Worm (Caenorhabditis elegans) whole organism, L1 larva: Measurements from ENCODE around the gene M05D6.3.

Experiments
- C16A3.4 ChIP-seq: fragments of 150-350 bp; optimal IDR thresholded peaks from 2 replicates; lab custom pipeline; 2014; ENCODE audit warnings: missing biosample characterization, missing genetic modification characterization
- F16B12.6 ChIP-seq: fragments of 150-350 bp; optimal IDR thresholded peaks from 2 replicates; lab custom pipeline; 2014; ENCODE audit warnings: missing biosample characterization, missing genetic modification characterization
- aha-1 ChIP-seq: fragments of 150-350 bp; optimal IDR thresholded peaks from 2 replicates; lab custom pipeline; 2014; ENCODE audit warnings: missing biosample characterization, missing genetic modification characterization
- aly-2 ChIP-seq: fragments of 150-350 bp; optimal IDR thresholded peaks from 2 replicates; lab custom pipeline; 2014; ENCODE audit warnings: missing biosample characterization, missing genetic modification characterization
- ama-1 ChIP-seq: fragments of 150-350 bp; optimal IDR thresholded peaks from 2 replicates; lab custom pipeline; 2014
- ceh-8 ChIP-seq: fragments of 200-800 bp; sonication (Bioruptor generic); optimal IDR thresholded peaks from 2 replicates; lab custom pipeline; 2018; ENCODE audit warnings: mild to moderate bottlenecking, missing genetic modification characterization, moderate library complexity, missing compliant biosample characterization
- ceh-82 ChIP-seq, 3 experiments: fragments of 150-350 bp in 1 of 3; sonication (generic microtip) in 2 of 3; optimal IDR thresholded peaks; 2 replicates each; lab custom pipeline; 2014 to 2017; ENCODE audit warnings: missing biosample characterization in 3 of 3, missing genetic modification characterization in 3 of 3
- ceh-88 ChIP-seq: fragments of 200-800 bp; sonication (Bioruptor generic); IDR thresholded peaks from 2 replicates; pipeline ENCODE4 v1.3.6; 2022; ENCODE audit warnings: missing genetic modification characterization, missing compliant biosample characterization
- ceh-90 ChIP-seq: sonication (generic microtip); optimal IDR thresholded peaks from 2 replicates; lab custom pipeline; 2016; ENCODE audit warnings: missing genetic modification characterization, missing compliant biosample characterization
- efl-1 ChIP-seq, 4 experiments: fragments of 150-350 bp; optimal IDR thresholded peaks in 3 of 4; peaks in 1 of 4; 1 replicate in 1 of 4; 2 replicates in 3 of 4; lab custom pipeline; 2014; ENCODE audit warnings: missing biosample characterization in 2 of 4, missing genetic modification characterization in 2 of 4, missing genetic modification reagents in 2 of 4
- efl-3 ChIP-seq: fragments of 200-800 bp; sonication (Bioruptor generic); optimal IDR thresholded peaks from 2 replicates; lab custom pipeline; 2018; ENCODE audit warnings: mild to moderate bottlenecking, missing genetic modification characterization, missing compliant biosample characterization
- elt-2 ChIP-seq: sonication (generic microtip); optimal IDR thresholded peaks from 2 replicates; lab custom pipeline; 2016; ENCODE audit warnings: missing genetic modification characterization, mild to moderate bottlenecking, inconsistent platforms, missing compliant biosample characterization, missing genetic modification reagents
- elt-3 ChIP-seq, 6 experiments: fragments of 150-350 bp in 1 of 6; sonication (generic microtip); optimal IDR thresholded peaks; 2 replicates each; lab custom pipeline; 2017 to 2018; ENCODE audit warnings: missing biosample characterization in 6 of 6, missing genetic modification characterization in 6 of 6, inconsistent platforms in 1 of 6
- fkh-4 ChIP-seq: sonication (generic microtip); optimal IDR thresholded peaks from 2 replicates; lab custom pipeline; 2016; ENCODE audit warnings: missing compliant biosample characterization, missing genetic modification characterization, borderline replicate concordance
- fos-1 ChIP-seq: fragments of 150-350 bp; optimal IDR thresholded peaks from 2 replicates; lab custom pipeline; 2014; ENCODE audit warnings: missing biosample characterization, missing genetic modification characterization
- grh-1 ChIP-seq: fragments of 200-800 bp; sonication (Bioruptor generic); IDR thresholded peaks from 2 replicates; pipeline ENCODE4 v1.3.6; 2022; ENCODE audit warnings: missing genetic modification reagents, missing genetic modification characterization, missing compliant biosample characterization
- lin-13 ChIP-seq: fragments of 150-350 bp; optimal IDR thresholded peaks from 2 replicates; lab custom pipeline; 2014; ENCODE audit warnings: missing biosample characterization, missing genetic modification reagents, missing genetic modification characterization
- lin-15B ChIP-seq: fragments of 150-350 bp; sonication (generic microtip); optimal IDR thresholded peaks from 3 replicates; lab custom pipeline; 2014; ENCODE audit warnings: missing biosample characterization, missing genetic modification characterization
- lin-35 ChIP-seq, 2 experiments: fragments of 150-350 bp; optimal IDR thresholded peaks; 2 replicates each; lab custom pipeline; 2014; ENCODE audit warnings: missing biosample characterization in 2 of 2, missing genetic modification characterization in 2 of 2, missing genetic modification reagents in 2 of 2
- lir-3 ChIP-seq: sonication (generic microtip); optimal IDR thresholded peaks from 2 replicates; lab custom pipeline; 2016; ENCODE audit warnings: mild to moderate bottlenecking, missing genetic modification characterization, moderate library complexity, missing compliant biosample characterization; ENCODE audit not compliant: poor library complexity
- mab-9 ChIP-seq: fragments of 200-800 bp; sonication (Bioruptor generic); IDR thresholded peaks from 2 replicates; pipeline ENCODE4 v1.3.6; 2022; ENCODE audit warnings: missing genetic modification reagents, missing genetic modification characterization, missing compliant biosample characterization
- mdl-1 ChIP-seq, 2 experiments: fragments of 150-350 bp; optimal IDR thresholded peaks; 2 replicates each; lab custom pipeline; 2014 to 2017; ENCODE audit warnings: missing biosample characterization in 2 of 2, missing genetic modification characterization in 2 of 2, inconsistent platforms in 1 of 2
- mep-1 ChIP-seq: fragments of 150-350 bp; optimal IDR thresholded peaks from 2 replicates; lab custom pipeline; 2014; ENCODE audit warnings: missing biosample characterization, missing genetic modification characterization
- nhr-11 ChIP-seq: fragments of 150-350 bp; optimal IDR thresholded peaks from 2 replicates; lab custom pipeline; 2014; ENCODE audit warnings: missing biosample characterization, missing genetic modification characterization
- nhr-19 ChIP-seq: fragments of 200-800 bp; sonication (Bioruptor generic); conservative IDR thresholded peaks from 2 replicates; pipeline ENCODE4 v1.3.6; 2022; ENCODE audit warnings: missing genetic modification characterization, missing compliant biosample characterization
- nhr-20 ChIP-seq: sonication (generic microtip); optimal IDR thresholded peaks from 2 replicates; lab custom pipeline; 2016; ENCODE audit warnings: mild to moderate bottlenecking, missing genetic modification characterization, missing compliant biosample characterization
- nhr-237 ChIP-seq: fragments of 150-350 bp; optimal IDR thresholded peaks from 2 replicates; lab custom pipeline; 2014; ENCODE audit warnings: missing biosample characterization, missing genetic modification characterization
- nhr-28 ChIP-seq: fragments of 150-350 bp; optimal IDR thresholded peaks from 2 replicates; lab custom pipeline; 2014; ENCODE audit warnings: missing biosample characterization, missing genetic modification characterization
- nhr-47 ChIP-seq: sonication (generic microtip); optimal IDR thresholded peaks from 2 replicates; lab custom pipeline; 2016; ENCODE audit warnings: mild to moderate bottlenecking, missing genetic modification characterization, moderate library complexity, missing compliant biosample characterization
- nhr-71 ChIP-seq: sonication (generic microtip); optimal IDR thresholded peaks from 2 replicates; lab custom pipeline; 2016; ENCODE audit warnings: mild to moderate bottlenecking, missing genetic modification characterization, moderate library complexity, missing compliant biosample characterization
- nhr-84 ChIP-seq: sonication (generic microtip); optimal IDR thresholded peaks from 2 replicates; lab custom pipeline; 2017; ENCODE audit warnings: missing biosample characterization, missing genetic modification characterization
- nhr-85 ChIP-seq: sonication (generic microtip); peaks from one replicate; lab custom pipeline; 2016; ENCODE audit warnings: missing genetic modification characterization, inconsistent platforms, missing compliant biosample characterization
- nhr-90 ChIP-seq: sonication (generic microtip); optimal IDR thresholded peaks from 2 replicates; lab custom pipeline; 2016; ENCODE audit warnings: mild to moderate bottlenecking, missing genetic modification characterization, missing compliant biosample characterization; ENCODE audit not compliant: poor library complexity
- pag-3 ChIP-seq: sonication (generic microtip); optimal IDR thresholded peaks from 2 replicates; lab custom pipeline; 2017; ENCODE audit warnings: missing genetic modification characterization, mild to moderate bottlenecking, missing compliant biosample characterization, antibody characterized with exemption, borderline replicate concordance; ENCODE audit not compliant: insufficient read depth
- snpc-4 ChIP-seq: fragments of 150-350 bp; optimal IDR thresholded peaks from 2 replicates; lab custom pipeline; 2014; ENCODE audit warnings: missing biosample characterization, missing genetic modification characterization
- snu-23 ChIP-seq: sonication (generic microtip); optimal IDR thresholded peaks from 2 replicates; lab custom pipeline; 2016; ENCODE audit warnings: missing genetic modification characterization, missing compliant biosample characterization
- unc-86 ChIP-seq: sonication (generic microtip); optimal IDR thresholded peaks from 2 replicates; lab custom pipeline; 2016; ENCODE audit warnings: missing genetic modification characterization, missing compliant biosample characterization
- unc-98 ChIP-seq: fragments of 200-800 bp; sonication (Bioruptor generic); IDR thresholded peaks from 2 replicates; pipeline ENCODE4 v1.3.6; 2022; ENCODE audit warnings: missing genetic modification characterization, missing compliant biosample characterization
- xbp-1 ChIP-seq: sonication (generic microtip); optimal IDR thresholded peaks from 2 replicates; lab custom pipeline; 2016; ENCODE audit warnings: missing genetic modification characterization, missing compliant biosample characterization
- zag-1 ChIP-seq: fragments of 150-350 bp; optimal IDR thresholded peaks from 2 replicates; lab custom pipeline; 2014; ENCODE audit warnings: missing biosample characterization, missing genetic modification characterization
- zip-4 ChIP-seq: fragments of 200-800 bp; sonication (Bioruptor generic); optimal IDR thresholded peaks from 2 replicates; lab custom pipeline; 2018; ENCODE audit warnings: mild to moderate bottlenecking, missing genetic modification characterization, moderate library complexity, missing compliant biosample characterization
- ztf-11 ChIP-seq, 2 experiments: sonication (generic microtip); optimal IDR thresholded peaks; 2 replicates each; lab custom pipeline; 2016 to 2017; ENCODE audit warnings: missing genetic modification characterization in 2 of 2, missing biosample characterization in 1 of 2, missing compliant biosample characterization in 1 of 2

The M05D6.3 gene

ce11 chrII:8442717-8443223 lies 32.8 kb upstream of the M05D6.3 start, which contains the start of gene eif-3.G:
Gene eif-3.G (plus strand): TSS chrII:8442767.
- TF ChIP-seq ama-1 (no peak), nhr-11 (tag; lab: Kevin White, UChicago) (no peak), ceh-8 (GFP tag; lab: Kevin White, UChicago) (no peak), lin-15B (tag; lab: Kevin White, UChicago) (no peak), efl-1 (optimal IDR thresholded peaks at IDR 0.05; lab: Kevin White, UChicago) (no peak), efl-1 (GFP tag; optimal IDR thresholded peaks at IDR 0.05 in 1 of 2; lab: Kevin White, UChicago) (peak in 1 of 2 experiments; percentile 88)

DNA sequence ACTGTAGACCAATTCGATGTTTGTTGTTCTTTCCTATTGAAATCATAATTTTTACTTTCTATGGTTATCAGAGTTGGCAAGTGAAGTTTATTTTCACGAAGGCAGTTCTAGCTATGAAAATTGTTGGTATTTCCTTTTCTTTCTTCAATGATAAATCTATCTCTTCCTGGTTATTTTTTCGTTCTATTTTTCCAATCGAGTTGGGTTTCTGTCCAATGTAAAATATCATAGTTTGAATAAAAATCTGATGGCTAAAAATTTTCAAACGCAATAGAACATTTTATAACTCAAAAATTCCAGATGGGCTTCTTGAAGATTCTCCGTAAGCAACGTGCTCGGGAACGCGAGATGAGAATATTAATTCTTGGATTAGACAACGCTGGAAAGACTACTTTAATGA lies 31.6 kb upstream of the M05D6.3 start, which contains the start of gene evl-20:
Gene evl-20, plus strand, starts transcription at position 301 of the 400 bp plus-strand sequence.
- no peak for TF ChIP-seq C16A3.4 (tag; lab: Kevin White, UChicago)

ce11 chrII:8446731-8447130 lies 28.8 kb upstream of the M05D6.3 start, which contains the start of gene cut-3:
Gene cut-3 (minus strand): TSS chrII:8446831.
- TF ChIP-seq unc-98 (GFP tag; lab: Robert Waterston, UW) (no peak), nhr-19 (GFP tag; lab: Robert Waterston, UW) (no peak), nhr-47 (tag; lab: Kevin White, UChicago) (no peak), snpc-4 (tag; lab: Kevin White, UChicago) (no peak), ceh-8 (GFP tag; lab: Kevin White, UChicago) (no peak), nhr-28 (tag; lab: Kevin White, UChicago) (no peak), lir-3 (tag; lab: Kevin White, UChicago) (no peak), nhr-20 (tag; lab: Kevin White, UChicago) (no peak), lin-13 (no peak), unc-86 (tag; lab: Kevin White, UChicago) (no peak), efl-3 (GFP tag; lab: Kevin White, UChicago) (no peak)

- TF ChIP-seq nhr-84 (tag; lab: Kevin White, UChicago) (no peak), ceh-90 (tag; lab: Kevin White, UChicago) (no peak), lin-35 (GFP tag; optimal IDR thresholded peaks at IDR 0.05; lab: Kevin White, UChicago) (peak in 1 of 2 experiments; percentile 26), fos-1 (tag; lab: Kevin White, UChicago) (no peak), C16A3.4 (tag; lab: Kevin White, UChicago) (no peak), nhr-20 (tag; lab: Kevin White, UChicago) (peak; percentile 43), mdl-1 (tag; optimal IDR thresholded peaks at IDR 0.05; lab: Kevin White, UChicago) (no peak), elt-2 (tag; lab: Kevin White, UChicago) (peak; percentile 11)
Measured at ce11 chrII:8449660-8450118, 25.9 kb upstream of the M05D6.3 start, which contains the start of gene F22B5.4. Gene F22B5.4 (plus strand): TSS chrII:8449710.

ce11 chrII:8450750-8451149 lies 24.8 kb upstream of the M05D6.3 start:
- TF ChIP-seq F16B12.6 (tag; lab: Kevin White, UChicago), result no peak
- TF ChIP-seq xbp-1 (tag; lab: Kevin White, UChicago), result no peak
- no peak for TF ChIP-seq nhr-237 (tag; lab: Kevin White, UChicago)
- no peak for TF ChIP-seq fos-1 (tag; lab: Kevin White, UChicago)
- TF ChIP-seq mep-1 (tag; lab: Kevin White, UChicago), result no peak
- TF ChIP-seq zip-4 (GFP tag; lab: Kevin White, UChicago), result no peak
- TF ChIP-seq elt-3 (tag; optimal IDR thresholded peaks at IDR 0.05; lab: Kevin White, UChicago), result peak in 2 of 6 experiments; percentile 15 to 70
- TF ChIP-seq efl-3 (GFP tag; lab: Kevin White, UChicago), result no peak
- no peak for TF ChIP-seq fkh-4 (tag; lab: Kevin White, UChicago)
- TF ChIP-seq zag-1 (tag; lab: Kevin White, UChicago), result no peak
- TF ChIP-seq nhr-47 (tag; lab: Kevin White, UChicago), result no peak
- TF ChIP-seq nhr-90 (tag; lab: Kevin White, UChicago), result no peak
- no peak for TF ChIP-seq ztf-11 (tag; optimal IDR thresholded peaks at IDR 0.05; lab: Kevin White, UChicago)
- TF ChIP-seq grh-1, result no peak
- TF ChIP-seq ceh-90 (tag; lab: Kevin White, UChicago), result no peak
- TF ChIP-seq elt-2 (tag; lab: Kevin White, UChicago), result no peak
- TF ChIP-seq aha-1 (tag; lab: Kevin White, UChicago), result no peak
- peak; percentile 8 for TF ChIP-seq snu-23 (GFP tag; lab: Kevin White, UChicago)
- TF ChIP-seq ceh-82 (tag; optimal IDR thresholded peaks at IDR 0.05; lab: Kevin White, UChicago), result no peak
- TF ChIP-seq pag-3 (tag; lab: Kevin White, UChicago), result no peak
- peak; percentile 73 for TF ChIP-seq nhr-85 (tag; lab: Kevin White, UChicago)
- peak; percentile 33 for TF ChIP-seq nhr-71
- TF ChIP-seq mab-9 (GFP tag; lab: Robert Waterston, UW), result no peak
- TF ChIP-seq aly-2, result no peak
- TF ChIP-seq lin-13, result no peak
- TF ChIP-seq ceh-88 (GFP tag; lab: Robert Waterston, UW), result no peak
